Worm (Caenorhabditis elegans) whole organism, L4/young adult: Measurements from ENCODE around the gene pcn-1.

Source experiments
- W03F9.2 ChIP-seq: fragments of 150-350 bp; optimal IDR thresholded peaks from 2 replicates; lab custom pipeline; 2014; ENCODE audit warnings: missing biosample characterization, missing genetic modification characterization
- dao-5 ChIP-seq: sonication (generic microtip); optimal IDR thresholded peaks from 2 replicates; lab custom pipeline; 2016; ENCODE audit warnings: missing genotype, missing genetic modification characterization, moderate library complexity, missing compliant biosample characterization
- him-1 ChIP-seq: sonication (generic microtip); optimal IDR thresholded peaks from 2 replicates; lab custom pipeline; 2016; ENCODE audit warnings: missing genotype, missing genetic modification reagents, missing genetic modification characterization, missing compliant biosample characterization

pcn-1 gene

DNA sequence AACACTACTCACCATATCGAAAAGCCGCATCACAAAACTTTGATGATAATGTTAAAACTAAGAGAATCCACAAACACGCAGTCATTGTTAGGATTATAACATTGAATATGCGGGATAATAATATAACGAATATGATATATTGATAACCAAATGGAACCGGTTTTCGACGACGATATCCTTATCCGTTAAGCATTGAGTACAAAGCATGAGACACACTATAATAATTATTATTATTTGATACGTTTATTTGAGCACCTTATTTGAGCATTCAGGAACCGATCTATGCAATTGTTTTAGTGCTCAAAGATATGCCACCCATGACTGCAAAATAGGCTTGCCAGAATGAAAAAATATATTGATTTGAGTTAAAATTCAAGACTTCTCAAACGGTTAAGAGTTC, 25.4 kb upstream of the pcn-1 start, which contains the start of gene W03D2.9:
Gene W03D2.9, minus strand, starts transcription at position 101 of the 400 bp plus-strand sequence.
- TF ChIP-seq W03F9.2 (tag; lab: Kevin White, UChicago): no peak
- no peak for TF ChIP-seq him-1 (tag; lab: Kevin White, UChicago)
- no peak for TF ChIP-seq dao-5 (tag; lab: Kevin White, UChicago)

DNA sequence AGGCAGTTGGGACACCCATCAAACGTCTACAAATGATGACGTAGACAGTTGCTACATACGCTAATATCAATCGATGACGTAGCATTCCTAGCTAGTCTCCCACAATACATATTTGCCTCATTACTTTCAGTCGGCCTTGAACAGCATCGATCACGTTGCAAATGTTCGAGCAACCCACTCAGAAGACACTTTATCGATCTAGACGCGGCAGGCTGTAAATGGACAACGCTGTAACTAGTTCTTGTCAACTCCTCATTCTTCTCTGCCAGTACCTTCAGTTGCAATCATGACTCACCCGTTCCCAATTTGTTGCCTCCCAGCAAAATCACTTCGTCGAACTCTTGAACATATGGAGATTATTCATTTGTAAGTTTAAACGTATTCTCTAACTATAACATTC, 22.8 kb upstream of the pcn-1 start, which contains the start of gene pqn-75:
Gene pqn-75, plus strand, starts transcription at position 301 of the 400 bp plus-strand sequence.
- TF ChIP-seq dao-5 (tag; lab: Kevin White, UChicago): no peak
- TF ChIP-seq him-1 (tag; lab: Kevin White, UChicago): no peak
- TF ChIP-seq W03F9.2 (tag; lab: Kevin White, UChicago): no peak

DNA sequence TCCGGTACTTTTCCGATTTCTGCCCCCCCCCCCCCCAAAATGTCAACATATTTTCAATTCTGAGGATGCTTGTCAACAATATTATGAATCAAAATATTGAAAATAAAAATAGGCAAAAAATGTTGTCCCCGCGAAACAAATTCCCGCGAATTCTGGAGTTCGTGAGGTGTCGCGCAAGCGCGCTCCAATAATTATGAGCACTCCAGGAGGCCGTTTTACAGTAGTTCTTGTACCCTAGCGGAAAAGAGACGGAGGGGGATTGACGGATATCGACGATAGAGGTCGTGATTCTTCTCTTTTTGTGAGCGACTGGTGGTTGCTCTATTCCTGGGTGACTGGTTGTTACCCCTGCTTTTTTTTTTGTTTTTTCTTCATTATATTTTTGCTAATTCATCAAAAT, 21.6 kb upstream of the pcn-1 start:
- TF ChIP-seq him-1 (tag; lab: Kevin White, UChicago): no peak
- TF ChIP-seq W03F9.2 (tag; lab: Kevin White, UChicago): no peak
- no peak for TF ChIP-seq dao-5 (tag; lab: Kevin White, UChicago)

DNA sequence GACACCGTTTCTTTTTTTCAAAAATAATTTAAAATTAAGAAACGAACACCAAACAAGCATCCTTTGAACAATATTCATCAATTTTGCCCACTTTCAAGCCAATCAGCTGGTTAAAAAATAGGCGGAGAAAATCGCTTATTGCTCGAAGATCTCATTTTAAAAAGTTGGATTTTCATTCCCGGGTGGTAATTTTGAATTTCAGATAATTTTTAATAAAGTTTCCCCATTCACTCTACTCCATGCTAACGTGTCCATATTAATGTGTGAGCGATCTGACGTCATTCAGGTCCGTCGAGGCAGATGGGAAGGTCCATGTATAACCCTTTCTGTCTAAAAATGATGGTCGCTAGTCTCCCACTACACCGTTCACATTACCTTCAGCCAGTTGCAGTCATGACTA, 19.2 kb upstream of the pcn-1 start, which contains the start of gene fbxb-55:
Gene fbxb-55, plus strand, starts transcription at position 301 of the 400 bp plus-strand sequence.
- no peak for TF ChIP-seq W03F9.2 (tag; lab: Kevin White, UChicago)
- TF ChIP-seq dao-5 (tag; lab: Kevin White, UChicago): no peak
- TF ChIP-seq him-1 (tag; lab: Kevin White, UChicago): no peak

DNA sequence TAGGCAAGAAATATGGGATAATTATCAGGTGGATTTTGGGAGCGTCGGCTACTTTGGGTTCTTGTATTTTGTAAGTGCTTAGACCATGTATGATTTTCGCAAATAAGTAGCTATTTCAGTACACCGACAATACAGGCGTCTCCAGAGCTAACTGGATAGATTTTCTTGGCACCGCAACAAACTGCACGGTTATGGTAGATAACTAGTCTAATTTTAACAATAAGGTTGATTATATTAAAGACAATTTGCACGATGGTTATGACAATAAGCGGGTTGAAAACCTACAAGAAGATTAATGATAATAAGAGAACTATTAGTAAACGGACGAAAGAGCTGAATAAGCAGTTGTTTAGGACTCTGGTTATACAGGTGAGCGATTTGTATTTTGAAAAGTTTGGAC, 18.1 kb upstream of the pcn-1 start:
- TF ChIP-seq him-1 (tag; lab: Kevin White, UChicago) (no peak), W03F9.2 (tag; lab: Kevin White, UChicago) (no peak), dao-5 (tag; lab: Kevin White, UChicago) (no peak)

DNA sequence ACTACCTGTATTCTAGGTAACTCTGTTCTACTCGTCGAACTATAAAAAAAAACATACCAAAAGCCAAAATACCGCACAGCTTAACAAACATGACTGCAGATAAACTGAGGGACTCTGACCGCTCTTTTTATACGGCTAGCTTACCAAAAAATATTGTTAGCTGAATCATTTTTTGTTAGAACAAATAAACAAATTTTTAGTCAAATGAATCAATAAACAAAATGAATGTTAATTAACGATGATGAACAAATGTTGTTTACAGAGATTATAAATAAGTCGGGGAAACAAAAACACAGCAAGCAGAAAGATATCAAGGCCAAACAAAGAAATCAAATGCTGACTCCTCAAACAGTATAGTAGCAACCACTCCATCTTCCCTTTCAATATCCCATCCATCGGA, 14.3 kb upstream of the pcn-1 start, which contains the start of gene ilys-6:
Gene ilys-6, minus strand, starts transcription at position 101 of the 400 bp plus-strand sequence.
- TF ChIP-seq him-1 (tag; lab: Kevin White, UChicago): no peak
- TF ChIP-seq dao-5 (tag; lab: Kevin White, UChicago): no peak
- TF ChIP-seq W03F9.2 (tag; lab: Kevin White, UChicago): no peak

DNA sequence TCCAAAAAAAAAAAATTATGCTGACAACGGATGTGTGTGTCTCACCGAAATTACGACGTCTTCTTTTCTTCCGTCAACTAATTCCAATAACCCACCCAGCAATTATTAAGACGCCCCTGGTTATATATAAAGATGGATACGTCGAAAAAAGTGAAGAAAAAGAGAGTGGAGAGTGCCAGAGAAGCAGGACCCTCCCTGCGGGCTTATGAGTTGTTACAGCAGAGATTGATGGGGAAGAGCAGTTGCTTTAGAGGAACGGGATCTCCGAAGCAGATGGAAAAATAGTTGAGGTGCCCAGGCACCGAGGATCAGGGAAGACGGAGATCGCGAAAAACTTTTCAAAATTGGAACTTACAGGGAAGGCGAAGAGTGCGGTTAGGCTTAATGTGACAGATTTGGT, 6.0 kb upstream of the pcn-1 start:
- no peak for TF ChIP-seq him-1 (tag; lab: Kevin White, UChicago)
- no peak for TF ChIP-seq dao-5 (tag; lab: Kevin White, UChicago)
- TF ChIP-seq W03F9.2 (tag; lab: Kevin White, UChicago): no peak

DNA sequence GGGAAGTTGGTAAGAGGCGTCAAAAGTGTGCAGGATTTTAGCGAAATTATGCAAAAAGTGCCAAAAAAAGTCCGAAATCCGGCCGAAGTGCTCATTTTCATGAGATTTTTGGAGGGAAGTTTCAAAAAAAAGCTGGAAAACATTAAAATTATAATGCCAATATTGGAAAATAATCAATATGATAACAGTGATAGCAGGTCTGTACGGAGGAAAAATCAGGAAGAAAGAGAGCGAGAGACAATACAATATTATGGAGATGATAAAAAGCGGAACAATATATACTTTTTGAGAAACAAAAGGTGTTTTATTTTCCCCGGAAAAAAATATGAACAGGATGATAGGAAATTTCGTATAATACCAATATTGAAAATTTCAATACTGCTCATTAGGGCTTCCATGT, 4.2 kb upstream of the pcn-1 start:
- TF ChIP-seq W03F9.2 (tag; lab: Kevin White, UChicago) (no peak), dao-5 (tag; lab: Kevin White, UChicago) (no peak), him-1 (tag; lab: Kevin White, UChicago) (no peak)

DNA sequence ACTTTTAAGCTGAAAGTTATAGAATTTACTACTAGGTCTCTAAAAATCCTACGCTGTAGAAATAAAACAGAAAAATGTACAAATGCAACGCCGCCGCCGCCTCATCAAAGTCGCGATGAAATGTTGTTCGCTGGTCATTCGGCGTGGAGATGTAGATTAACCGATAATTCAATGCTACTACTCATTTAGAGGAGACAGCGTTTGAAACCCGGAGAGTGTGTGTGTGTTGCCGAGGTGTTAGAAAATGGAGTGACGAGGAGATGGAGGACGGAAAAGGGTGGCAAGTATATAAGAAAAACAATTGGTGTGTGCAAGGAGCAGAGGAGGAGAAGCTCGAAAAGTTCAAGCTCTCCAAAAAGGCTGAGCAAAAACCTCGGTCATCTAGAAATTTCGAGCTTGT, 3.0 kb upstream of the pcn-1 start:
- no peak for TF ChIP-seq dao-5 (tag; lab: Kevin White, UChicago)
- no peak for TF ChIP-seq him-1 (tag; lab: Kevin White, UChicago)
- no peak for TF ChIP-seq W03F9.2 (tag; lab: Kevin White, UChicago)

DNA sequence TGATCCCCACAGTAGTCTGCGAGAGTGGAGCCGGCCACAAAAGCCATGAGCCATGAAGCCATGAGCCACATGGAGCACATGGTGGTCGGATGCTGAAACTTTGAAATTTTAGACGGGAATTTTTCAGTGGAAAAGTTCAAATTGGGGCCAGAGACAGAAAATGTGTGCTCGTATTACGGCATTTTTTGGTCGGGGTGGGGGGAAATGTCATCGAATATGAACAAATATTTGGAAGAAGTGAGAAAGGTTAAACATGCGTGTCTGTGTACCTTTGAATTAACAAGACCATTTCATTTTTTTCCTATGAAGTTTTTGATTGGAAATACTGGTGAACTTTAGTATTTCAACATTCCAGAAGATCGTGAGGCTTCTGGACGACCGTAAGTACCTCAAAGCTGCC, 2.3 kb upstream of the pcn-1 start, which contains the start of gene wrt-5:
Gene wrt-5, minus strand, starts transcription at position 101 of the 400 bp plus-strand sequence.
- TF ChIP-seq W03F9.2 (tag; lab: Kevin White, UChicago) (no peak), him-1 (tag; lab: Kevin White, UChicago) (no peak), dao-5 (tag; lab: Kevin White, UChicago) (no peak)

DNA sequence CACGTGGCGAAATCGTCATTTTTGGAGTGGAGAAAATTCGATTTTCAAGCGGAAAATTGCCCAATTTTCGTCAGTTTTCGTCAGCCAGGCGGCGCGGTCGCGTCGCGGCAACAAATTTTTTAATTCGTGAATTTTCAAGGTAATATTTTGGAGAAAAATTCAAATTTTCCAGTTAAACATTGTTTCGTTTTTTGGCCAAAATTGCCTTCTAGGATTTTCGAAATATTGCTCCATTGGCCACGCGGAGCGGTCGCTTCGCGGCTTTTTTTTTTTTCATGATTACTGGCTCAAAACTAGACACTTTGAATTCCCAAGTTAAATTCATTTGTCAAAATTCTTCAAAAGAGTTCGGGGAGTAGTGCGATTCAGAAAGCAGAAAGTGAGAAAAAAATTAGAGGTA, 1.6 kb downstream of the pcn-1 start:
- TF ChIP-seq dao-5 (tag; lab: Kevin White, UChicago) (no peak), him-1 (tag; lab: Kevin White, UChicago) (no peak), W03F9.2 (tag; lab: Kevin White, UChicago) (no peak)

DNA sequence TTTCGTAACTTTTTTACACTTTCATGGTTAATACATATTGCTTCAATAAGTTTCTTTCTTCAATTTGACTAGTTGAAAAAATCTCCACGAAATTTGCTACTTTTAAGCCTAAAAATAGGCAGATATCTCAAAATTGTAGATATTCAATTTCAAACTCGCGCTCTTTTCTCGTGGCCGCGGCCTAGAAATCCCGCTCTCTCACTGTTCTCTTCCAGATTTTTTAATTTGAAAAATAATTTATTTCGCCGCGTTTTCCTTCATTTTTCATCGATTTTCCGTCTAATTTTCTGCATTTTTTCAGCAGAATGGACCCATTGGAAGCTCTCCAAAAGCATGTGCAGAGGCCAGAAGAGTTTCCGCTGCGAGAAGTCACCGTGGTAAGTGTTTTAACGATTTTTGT, 7.0 kb downstream of the pcn-1 start, which contains the start of gene cdc-73:
Gene cdc-73, plus strand, starts transcription at position 302 of the 400 bp plus-strand sequence.
- peak; percentile 44 for TF ChIP-seq W03F9.2 (tag; lab: Kevin White, UChicago)
- TF ChIP-seq dao-5 (tag; lab: Kevin White, UChicago): no peak
- TF ChIP-seq him-1 (tag; lab: Kevin White, UChicago): no peak

DNA sequence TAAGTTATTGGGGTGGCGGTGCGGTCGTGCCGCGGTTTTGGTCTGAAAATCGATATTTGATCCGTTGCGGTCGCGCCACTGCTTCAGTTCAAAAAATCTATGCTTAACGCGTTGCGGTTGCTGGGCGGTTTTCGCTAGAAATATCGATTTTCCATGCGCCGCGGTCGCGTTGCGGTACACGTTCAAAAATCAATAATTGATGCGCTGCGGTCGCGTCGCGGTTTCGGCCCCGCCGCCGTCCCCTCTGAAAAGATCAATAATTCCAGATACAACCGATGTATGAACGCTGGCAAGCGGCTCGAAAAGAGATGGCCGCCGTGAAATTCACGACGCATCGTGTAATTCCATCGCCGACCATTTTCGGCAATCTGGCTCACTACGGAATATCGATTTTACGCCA, 8.2 kb downstream of the pcn-1 start:
- no peak for TF ChIP-seq dao-5 (tag; lab: Kevin White, UChicago)
- TF ChIP-seq him-1 (tag; lab: Kevin White, UChicago): no peak
- TF ChIP-seq W03F9.2 (tag; lab: Kevin White, UChicago): no peak

DNA sequence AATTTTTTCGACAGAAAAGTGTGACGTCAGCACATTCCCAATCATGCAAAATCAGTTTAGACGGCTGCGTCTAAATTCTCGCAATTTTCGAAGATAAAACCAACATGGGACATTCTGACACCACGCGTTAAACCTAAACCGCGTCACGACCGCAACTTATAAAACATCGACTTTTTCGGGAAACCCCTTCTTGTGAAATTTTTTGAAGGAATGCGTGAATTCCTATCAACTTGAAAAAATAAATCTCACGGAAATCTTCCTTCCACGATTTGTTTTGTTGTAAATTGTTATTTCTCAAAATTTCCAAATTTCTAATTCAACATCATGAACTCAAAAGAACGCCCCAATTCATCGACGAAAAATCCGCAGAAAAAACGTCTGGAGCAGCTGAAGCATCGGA, 9.3 kb downstream of the pcn-1 start, which contains the start of gene F35F11.2:
Gene F35F11.2, plus strand, starts transcription at position 301 of the 400 bp plus-strand sequence.
- TF ChIP-seq dao-5 (tag; lab: Kevin White, UChicago) (no peak), W03F9.2 (tag; lab: Kevin White, UChicago) (no peak), him-1 (tag; lab: Kevin White, UChicago) (no peak)
